Fruit fly (Drosophila melanogaster) Kc167 (cell line): ENCODE results near the gene CG3008.

Experiments
- h ChIP-seq: fragments of >200 bp; optimal IDR thresholded peaks from 3 replicates; lab custom pipeline; 2018; ENCODE audit warnings: missing external identifiers
- insv ChIP-seq: fragments of >200 bp; optimal IDR thresholded peaks from 3 replicates; lab custom pipeline; 2018; ENCODE audit warnings: missing external identifiers
- psq ChIP-seq: fragments of >200 bp; optimal IDR thresholded peaks from 2 replicates; lab custom pipeline; 2017; ENCODE audit warnings: missing external identifiers
- ttk ChIP-seq: sonication (Bioruptor generic); optimal IDR thresholded peaks from 2 replicates; lab custom pipeline; 2017; ENCODE audit warnings: missing external identifiers

DNA sequence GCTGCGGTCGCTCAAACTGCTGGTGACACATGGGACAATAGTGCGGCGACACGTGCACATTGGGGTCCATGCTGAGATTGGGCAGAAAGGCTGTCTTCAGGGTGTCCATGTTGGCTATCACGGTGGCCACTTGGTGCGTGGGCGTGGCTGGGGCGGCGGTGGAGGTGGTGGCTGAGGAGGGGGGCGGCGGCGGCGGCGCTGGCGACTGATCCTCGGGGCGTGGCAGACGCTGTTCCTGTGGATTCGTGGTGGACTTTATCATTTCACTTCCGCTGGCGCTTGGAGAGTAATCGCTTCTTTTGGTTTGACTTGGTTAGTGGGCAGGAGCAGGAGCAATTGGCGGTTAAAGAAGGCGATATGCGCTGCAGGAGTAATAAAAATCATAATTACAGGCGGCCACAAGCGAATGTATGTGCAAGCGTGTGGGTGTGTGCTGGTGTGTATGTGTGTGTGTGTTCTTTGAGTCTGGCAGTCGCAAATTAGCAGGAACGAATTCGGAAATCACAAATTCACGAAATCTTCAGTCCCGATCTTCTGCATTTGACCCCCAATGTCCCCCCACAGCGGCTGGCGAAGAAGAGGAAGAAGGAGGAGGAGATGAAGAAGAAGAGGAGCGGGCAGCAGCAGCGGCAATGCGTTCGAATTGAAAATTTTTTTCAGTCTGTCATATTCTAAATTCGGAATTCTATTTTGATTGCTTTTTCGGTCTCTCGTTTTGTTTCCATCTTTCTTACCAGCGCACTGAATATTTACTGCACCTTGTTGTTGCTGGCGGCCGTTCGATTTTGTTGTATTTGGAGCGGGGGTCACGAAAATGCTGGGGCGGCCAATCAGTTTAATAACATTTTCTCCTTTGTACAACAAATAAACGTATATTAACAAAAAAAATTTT is 721 bp upstream of the CG3008 start:
- TF ChIP-seq psq (no peak), h (no peak), insv (lab: Kevin White, UChicago) (no peak), ttk (no peak)
